Fruit fly (Drosophila melanogaster) whole organism, embryonic: Measurements from ENCODE around the gene Vm34Ca.

Experiments
- ATbp ChIP-seq: fragments of 200-800 bp; sonication (Bioruptor generic); optimal IDR thresholded peaks from 2 replicates; lab custom pipeline; 2017; ENCODE audit warnings: missing biosample characterization, mild to moderate bottlenecking, missing genetic modification characterization, missing genetic modification reagents
- Awh ChIP-seq: fragments of 200-800 bp; sonication (Bioruptor generic); IDR thresholded peaks from 2 replicates; pipeline ENCODE4, ENCODE4 v1.3.6; 2022; ENCODE audit warnings: missing biosample characterization, missing genetic modification characterization
- BEAF-32 ChIP-seq: fragments of 200-800 bp; sonication (Bioruptor generic); optimal IDR thresholded peaks from 3 replicates; lab custom pipeline; 2017; ENCODE audit warnings: missing biosample characterization, missing genetic modification characterization, mild to moderate bottlenecking, moderate library complexity, missing genetic modification reagents
- Blimp-1 ChIP-seq: fragments of 200-800 bp; sonication (Bioruptor generic); optimal IDR thresholded peaks from 3 replicates; lab custom pipeline; 2018; ENCODE audit warnings: missing biosample characterization, missing genetic modification characterization, mild to moderate bottlenecking, moderate library complexity, missing genetic modification reagents
- CG10321 ChIP-seq: fragments of 200-800 bp; sonication (Bioruptor generic); IDR thresholded peaks from 2 replicates; pipeline ENCODE4 v1.3.6; 2022; ENCODE audit warnings: missing biosample characterization, missing genetic modification characterization
- CG11504 ChIP-seq: fragments of 200-800 bp; sonication (Bioruptor generic); optimal IDR thresholded peaks from 3 replicates; lab custom pipeline; 2019; ENCODE audit warnings: missing biosample characterization, mild to moderate bottlenecking, missing genetic modification characterization, moderate library complexity
- CG13287 ChIP-seq: fragments of 200-800 bp; sonication (Bioruptor generic); IDR thresholded peaks from 2 replicates; pipeline ENCODE4 v1.3.6; 2022; ENCODE audit warnings: missing biosample characterization, missing genetic modification characterization; ENCODE audit not compliant: partially characterized antibody
- CG13624 ChIP-seq: fragments of 200-800 bp; sonication (Bioruptor generic); optimal IDR thresholded peaks from 2 replicates; lab custom pipeline; 2016; ENCODE audit warnings: missing biosample characterization, missing genetic modification characterization
- CG17186 ChIP-seq: fragments of 200-800 bp; sonication (Bioruptor generic); optimal IDR thresholded peaks from 3 replicates; lab custom pipeline; 2017; ENCODE audit warnings: missing biosample characterization, missing genetic modification reagents, missing genetic modification characterization
- CG17829 ChIP-seq: fragments of 200-800 bp; optimal IDR thresholded peaks from 2 replicates; lab custom pipeline; 2019; ENCODE audit warnings: missing biosample characterization, mild to moderate bottlenecking, missing genetic modification characterization, moderate library complexity
- CG18262 ChIP-seq: fragments of 200-800 bp; optimal IDR thresholded peaks from 3 replicates; lab custom pipeline; 2019; ENCODE audit warnings: missing biosample characterization, mild to moderate bottlenecking, missing genetic modification characterization, moderate library complexity
- CG2202 ChIP-seq: fragments of 200-800 bp; sonication (Bioruptor generic); optimal IDR thresholded peaks from 2 replicates; lab custom pipeline; 2018; ENCODE audit warnings: missing biosample characterization, mild to moderate bottlenecking, missing genetic modification characterization
- CG2712 ChIP-seq: fragments of 200-800 bp; optimal IDR thresholded peaks from 3 replicates; lab custom pipeline; 2019; ENCODE audit warnings: missing biosample characterization, mild to moderate bottlenecking, missing genetic modification characterization, moderate library complexity
- CG32532 ChIP-seq: fragments of 200-800 bp; sonication (Bioruptor generic); IDR thresholded peaks from 2 replicates; pipeline ENCODE4 v1.3.6; 2022; ENCODE audit warnings: missing biosample characterization, missing genetic modification characterization
- CG3281 ChIP-seq: fragments of 200-800 bp; sonication (Bioruptor generic); optimal IDR thresholded peaks from 3 replicates; lab custom pipeline; 2017; ENCODE audit warnings: missing biosample characterization, mild to moderate bottlenecking, missing genetic modification characterization
- CG33557 ChIP-seq: fragments of 200-800 bp; sonication (Bioruptor generic); optimal IDR thresholded peaks from 2 replicates; lab custom pipeline; 2019; ENCODE audit warnings: missing biosample characterization, mild to moderate bottlenecking, missing genetic modification characterization, moderate library complexity
- CG3407 ChIP-seq: fragments of 200-800 bp; sonication (Bioruptor generic); optimal IDR thresholded peaks from 2 replicates; lab custom pipeline; 2018; ENCODE audit warnings: missing biosample characterization, mild to moderate bottlenecking, missing genetic modification characterization
- CG6765 ChIP-seq: fragments of 200-800 bp; sonication (Bioruptor generic); optimal IDR thresholded peaks from 3 replicates; lab custom pipeline; 2017; ENCODE audit warnings: missing biosample characterization, mild to moderate bottlenecking, missing genetic modification characterization
- CG7745 ChIP-seq: fragments of 200-800 bp; sonication (Bioruptor generic); optimal IDR thresholded peaks from 2 replicates; lab custom pipeline; 2018; ENCODE audit warnings: missing biosample characterization, mild to moderate bottlenecking, missing genetic modification characterization, moderate library complexity
- CG9797 ChIP-seq: fragments of 200-800 bp; sonication (Bioruptor generic); optimal IDR thresholded peaks from 3 replicates; lab custom pipeline; 2018; ENCODE audit warnings: missing biosample characterization, mild to moderate bottlenecking, missing genetic modification characterization
- CG9817 ChIP-seq: fragments of 200-800 bp; sonication (Bioruptor generic); optimal IDR thresholded peaks from 2 replicates; lab custom pipeline; 2018; ENCODE audit warnings: missing biosample characterization, mild to moderate bottlenecking, missing genetic modification characterization, moderate library complexity
- Dp ChIP-seq: fragments of 200-800 bp; sonication (Bioruptor generic); optimal IDR thresholded peaks from 2 replicates; lab custom pipeline; 2018; ENCODE audit warnings: missing biosample characterization, mild to moderate bottlenecking, missing genetic modification characterization, moderate library complexity
- GATAe ChIP-seq: fragments of 200-800 bp; sonication (Bioruptor generic); conservative IDR thresholded peaks from 2 replicates; pipeline ENCODE4 v1.3.6; 2022; ENCODE audit warnings: missing biosample characterization, missing genetic modification characterization
- MESR4 ChIP-seq: fragments of 200-800 bp; sonication (Bioruptor generic); optimal IDR thresholded peaks from 2 replicates; lab custom pipeline; 2018; ENCODE audit warnings: missing biosample characterization, mild to moderate bottlenecking, missing genetic modification characterization, moderate library complexity
- Myb ChIP-seq: fragments of 200-800 bp; sonication (Bioruptor generic); optimal IDR thresholded peaks from 2 replicates; lab custom pipeline; 2016; ENCODE audit warnings: missing biosample characterization, missing genetic modification characterization
- Nf-YC ChIP-seq: fragments of 200-800 bp; optimal IDR thresholded peaks from 3 replicates; lab custom pipeline; 2019; ENCODE audit warnings: missing biosample characterization, mild to moderate bottlenecking, missing genetic modification characterization, moderate library complexity
- Oaz ChIP-seq: fragments of 200-800 bp; sonication (Bioruptor generic); IDR thresholded peaks from 2 replicates; pipeline ENCODE4 v1.3.6; 2022; ENCODE audit warnings: missing biosample characterization, missing genetic modification characterization
- Poxn ChIP-seq: fragments of 200-800 bp; sonication (Bioruptor generic); IDR thresholded peaks from 2 replicates; pipeline ENCODE4 v1.3.6; 2022; ENCODE audit warnings: missing biosample characterization, missing genetic modification characterization
- Ptx1 ChIP-seq: fragments of 200-800 bp; sonication (Bioruptor generic); IDR thresholded peaks from 2 replicates; pipeline ENCODE4 v1.3.6; 2022; ENCODE audit warnings: missing biosample characterization, missing genetic modification characterization
- Sry-δ ChIP-seq: fragments of 200-800 bp; sonication (Bioruptor generic); optimal IDR thresholded peaks from 2 replicates; lab custom pipeline; 2016; ENCODE audit warnings: missing biosample characterization, missing genetic modification characterization
- YL-1 ChIP-seq: fragments of 200-800 bp; sonication (Bioruptor generic); optimal IDR thresholded peaks from 3 replicates; lab custom pipeline; 2017; ENCODE audit warnings: missing biosample characterization, mild to moderate bottlenecking, missing genetic modification characterization
- ac ChIP-seq: fragments of 200-800 bp; sonication (Bioruptor generic); optimal IDR thresholded peaks from 3 replicates; lab custom pipeline; 2017; ENCODE audit warnings: missing biosample characterization, mild to moderate bottlenecking, missing genetic modification characterization
- amos ChIP-seq: fragments of 200-800 bp; sonication (Bioruptor generic); IDR thresholded peaks from 2 replicates; pipeline ENCODE4 v1.3.6; 2022; ENCODE audit warnings: missing biosample characterization, missing genetic modification characterization; ENCODE audit not compliant: partially characterized antibody
- ash1 ChIP-seq: fragments of 200-800 bp; sonication (Bioruptor generic); optimal IDR thresholded peaks from 2 replicates; lab custom pipeline; 2018; ENCODE audit warnings: missing biosample characterization, mild to moderate bottlenecking, missing genetic modification characterization
- btn ChIP-seq: fragments of 200-800 bp; sonication (Bioruptor generic); optimal IDR thresholded peaks from 2 replicates; lab custom pipeline; 2016; ENCODE audit warnings: missing biosample characterization, missing genetic modification characterization
- chn ChIP-seq: fragments of 200-800 bp; sonication (Bioruptor generic); optimal IDR thresholded peaks from 2 replicates; lab custom pipeline; 2016; ENCODE audit warnings: missing biosample characterization, missing genetic modification characterization
- croc ChIP-seq: fragments of 200-800 bp; sonication (Bioruptor generic); conservative IDR thresholded peaks from 3 replicates; pipeline ENCODE4 v1.3.6; 2022; ENCODE audit warnings: missing biosample characterization, missing genetic modification characterization
- dmrt99B ChIP-seq: fragments of 200-800 bp; sonication (Bioruptor generic); optimal IDR thresholded peaks from 2 replicates; lab custom pipeline; 2018; ENCODE audit warnings: missing biosample characterization, mild to moderate bottlenecking, missing genetic modification characterization, moderate library complexity
- emc ChIP-seq: fragments of 200-800 bp; sonication (Bioruptor generic); optimal IDR thresholded peaks from 2 replicates; lab custom pipeline; 2016; ENCODE audit warnings: missing biosample characterization, missing genetic modification characterization
- lilli ChIP-seq: fragments of 200-800 bp; sonication (Bioruptor generic); optimal IDR thresholded peaks from 3 replicates; lab custom pipeline; 2016; ENCODE audit warnings: missing biosample characterization, missing genetic modification characterization
- mld ChIP-seq: fragments of 200-800 bp; sonication (Bioruptor generic); IDR thresholded peaks from 3 replicates; pipeline ENCODE4 v1.3.6; 2022; ENCODE audit warnings: missing biosample characterization, missing genetic modification characterization; ENCODE audit not compliant: partially characterized antibody
- psq ChIP-seq: fragments of 200-800 bp; sonication (Bioruptor generic); optimal IDR thresholded peaks from 2 replicates; lab custom pipeline; 2017; ENCODE audit warnings: missing biosample characterization, missing genetic modification characterization
- schlank ChIP-seq: fragments of 200-800 bp; sonication (Bioruptor generic); optimal IDR thresholded peaks from 2 replicates; lab custom pipeline; 2018; ENCODE audit warnings: missing biosample characterization, mild to moderate bottlenecking, missing genetic modification characterization
- scrt ChIP-seq: fragments of 200-800 bp; sonication (Bioruptor generic); optimal IDR thresholded peaks from 2 replicates; lab custom pipeline; 2018; ENCODE audit warnings: missing biosample characterization, mild to moderate bottlenecking, missing genetic modification characterization, moderate library complexity
- slbo ChIP-seq: fragments of 200-800 bp; sonication (Bioruptor generic); IDR thresholded peaks from 2 replicates; pipeline ENCODE4 v1.3.6; 2022; ENCODE audit warnings: missing biosample characterization, missing genetic modification characterization
- stc ChIP-seq: fragments of 200-800 bp; sonication (Bioruptor generic); IDR thresholded peaks from 2 replicates; pipeline ENCODE4 v1.3.6; 2022; ENCODE audit warnings: missing biosample characterization, missing genetic modification characterization
- stwl ChIP-seq: fragments of 200-800 bp; sonication (Bioruptor generic); optimal IDR thresholded peaks from 3 replicates; lab custom pipeline; 2018; ENCODE audit warnings: missing biosample characterization, mild to moderate bottlenecking, missing genetic modification characterization, moderate library complexity
- sug ChIP-seq: fragments of 200-800 bp; optimal IDR thresholded peaks from 2 replicates; lab custom pipeline; 2019; ENCODE audit warnings: missing biosample characterization, mild to moderate bottlenecking, missing genetic modification characterization, moderate library complexity
- tin ChIP-seq: fragments of 200-800 bp; sonication (Bioruptor generic); optimal IDR thresholded peaks from 3 replicates; lab custom pipeline; 2016; ENCODE audit warnings: missing biosample characterization, missing genetic modification characterization
- toy ChIP-seq: fragments of 200-800 bp; sonication (Bioruptor generic); IDR thresholded peaks from 2 replicates; pipeline ENCODE4 v1.3.6; 2022; ENCODE audit warnings: missing biosample characterization, missing genetic modification characterization

Gene Vm34Ca

DNA sequence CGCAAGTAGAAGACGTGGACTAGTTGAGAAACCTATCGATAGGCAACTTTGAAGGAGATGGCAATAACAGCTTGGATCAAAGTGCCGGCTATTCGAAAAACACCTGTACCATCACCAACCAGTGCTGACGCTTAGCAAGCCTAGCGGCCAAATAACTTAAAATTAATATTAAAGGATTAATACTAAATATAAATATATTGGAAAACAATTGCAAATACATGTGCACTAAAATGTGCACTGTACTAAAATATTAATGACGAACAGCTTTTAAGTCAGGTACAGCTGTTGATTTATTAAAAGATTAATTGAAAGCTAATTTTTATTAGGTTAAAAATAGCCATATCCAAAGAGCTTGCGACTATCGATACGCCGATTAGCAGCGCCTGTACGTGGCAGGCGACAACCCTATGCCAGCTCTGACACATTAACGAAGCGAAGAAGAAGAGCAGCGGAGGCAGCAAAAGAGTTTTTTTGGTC, 32.9 kb downstream of the Vm34Ca start, which contains the start of the genes CG9302 and beta'COP (continued):
- TF ChIP-seq BEAF-32 (GFP tag; lab: Kevin White, UChicago) (peak; percentile 85), slbo (GFP tag; lab: Robert Waterston, UW) (peak; percentile 73), Oaz (no peak), CG7745 (no peak), Ptx1 (GFP tag; lab: Robert Waterston, UW) (peak; percentile 70), ac (GFP tag; lab: Kevin White, UChicago) (no peak), Awh (GFP tag; lab: Robert Waterston, UW) (no peak; the same call in 1 of the 2 replicates), dmrt99B (tag; lab: Kevin White, UChicago) (no peak), Poxn (GFP tag; lab: Robert Waterston, UW) (no peak), CG3281 (GFP tag; lab: Kevin White, UChicago) (peak; percentile 81), schlank (tag; lab: Kevin White, UChicago) (no peak), scrt (GFP tag; lab: Kevin White, UChicago) (peak; percentile 67), Sry-δ (GFP tag; lab: Kevin White, UChicago) (peak; percentile 85), CG6765 (no peak), ATbp (GFP tag; lab: Kevin White, UChicago) (no peak), CG3407 (GFP tag; lab: Kevin White, UChicago) (no peak), toy (GFP tag; lab: Robert Waterston, UW) (no peak), CG9797 (GFP tag; lab: Kevin White, UChicago) (peak; percentile 32), CG10321 (GFP tag; lab: Robert Waterston, UW) (no peak), CG2202 (tag; lab: Kevin White, UChicago) (peak; percentile 10), Dp (GFP tag; lab: Kevin White, UChicago) (peak; percentile 5), CG18262 (tag; lab: Kevin White, UChicago) (peak; percentile 74), Myb (GFP tag; lab: Kevin White, UChicago) (no peak), GATAe (no peak), CG32532 (GFP tag; lab: Robert Waterston, UW) (peak; percentile 46), lilli (GFP tag; lab: Kevin White, UChicago) (peak; percentile 77), CG17829 (tag; lab: Kevin White, UChicago) (peak; percentile 82), chn (peak; percentile 39), MESR4 (GFP tag; lab: Kevin White, UChicago) (no peak), Blimp-1 (GFP tag; lab: Kevin White, UChicago) (no peak), Nf-YC (peak; percentile 79), CG13624 (peak; percentile 3), CG11504 (tag; lab: Kevin White, UChicago) (no peak), tin (GFP tag; lab: Kevin White, UChicago) (peak; percentile 60), stc (GFP tag; lab: Robert Waterston, UW) (no peak), CG17186 (GFP tag; lab: Kevin White, UChicago) (peak; percentile 9), mld (no peak), emc (no peak), stwl (peak; percentile 38), sug (peak; percentile 85), CG33557 (GFP tag; lab: Kevin White, UChicago) (peak; percentile 65), btn (GFP tag; lab: Kevin White, UChicago) (no peak), ash1 (GFP tag; lab: Kevin White, UChicago) (no peak), croc (GFP tag; lab: Robert Waterston, UW) (peak; percentile 56), CG9817 (tag; lab: Kevin White, UChicago) (peak; percentile 75), amos (GFP tag; lab: Robert Waterston, UW) (peak; percentile 63), psq (GFP tag; lab: Kevin White, UChicago) (peak; percentile 18), CG2712 (tag; lab: Kevin White, UChicago) (peak; percentile 81), CG13287 (peak; percentile 74), YL-1 (GFP tag; lab: Kevin White, UChicago) (peak; percentile 73)
